Worm (Caenorhabditis elegans) whole organism, midembryonic: Measurements from ENCODE around the gene txbp-3.

ENCODE experiments used
- cog-1 ChIP-seq: sonication (generic microtip); optimal IDR thresholded peaks from 2 replicates; lab custom pipeline; 2016; ENCODE audit warnings: missing genetic modification characterization, missing compliant biosample characterization
- flt-1 ChIP-seq: fragments of 200-800 bp; sonication (Bioruptor generic); IDR thresholded peaks from 2 replicates; pipeline ENCODE4 v1.3.6; 2022; ENCODE audit warnings: missing genetic modification characterization, missing compliant biosample characterization

DNA sequence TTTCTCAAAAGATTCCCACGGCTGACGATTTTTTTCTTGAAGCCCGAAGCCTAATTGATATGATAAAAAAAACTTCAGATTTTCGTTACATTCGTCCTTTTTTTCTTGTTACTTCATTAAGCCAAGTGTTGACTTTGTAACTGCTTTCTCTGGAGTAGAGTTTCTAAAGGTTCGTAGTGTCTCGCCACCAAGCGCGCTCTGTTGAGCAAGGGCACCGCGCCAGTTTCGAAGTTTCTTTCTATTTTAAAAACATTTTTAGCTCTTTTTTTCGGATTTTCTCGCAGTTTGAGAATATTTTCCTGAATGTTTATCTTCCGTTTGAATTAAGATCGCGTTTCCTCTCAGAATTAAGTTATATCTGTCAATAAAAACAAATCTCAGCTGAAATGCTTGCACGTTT is 29.3 kb upstream of the txbp-3 start:
- TF ChIP-seq cog-1 (tag; lab: Kevin White, UChicago) = no peak
- no peak for TF ChIP-seq flt-1 (GFP tag; lab: Robert Waterston, UW)
